Worm (Caenorhabditis elegans): ENCODE data around the gene mstr-2.

DNA sequence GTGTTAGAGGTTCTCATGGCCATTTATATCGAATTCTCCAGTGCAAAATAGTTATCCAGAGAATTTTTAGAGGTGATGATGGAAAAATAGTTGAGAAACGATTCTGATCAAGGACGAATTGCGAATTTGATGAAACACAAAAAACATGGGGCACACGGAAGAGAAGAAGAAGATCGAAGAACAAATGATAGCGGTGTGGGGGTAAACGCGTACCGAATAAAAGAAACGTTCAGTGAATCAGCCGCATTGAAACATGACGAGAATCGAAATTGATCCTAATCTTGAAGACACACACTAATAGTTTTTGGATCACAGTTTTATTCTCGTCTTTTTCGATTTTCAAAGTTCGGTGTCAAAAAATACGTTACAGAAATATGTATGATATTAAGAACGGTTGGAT lies 26.3 kb downstream of the mstr-2 start:
- TF ChIP-seq nhr-11 (tag; optimal IDR thresholded peaks at IDR 0.05) (no peak), lin-15B (tag; optimal IDR thresholded peaks at IDR 0.05) (no peak), lin-39 (tag; optimal IDR thresholded peaks at IDR 0.05) (no peak), mep-1 (tag; optimal IDR thresholded peaks at IDR 0.05) (no peak), ama-1 (optimal IDR thresholded peaks at IDR 0.05) (no peak), lsy-2 (tag; optimal IDR thresholded peaks at IDR 0.05) (no peak), ces-1 (GFP tag; optimal IDR thresholded peaks at IDR 0.05) (no peak), unc-62 (GFP tag; optimal IDR thresholded peaks at IDR 0.05) (no peak), C16A3.4 (tag; optimal IDR thresholded peaks at IDR 0.05) (no peak), pag-3 (tag; optimal IDR thresholded peaks at IDR 0.05; ENCODE audit: borderline replicate concordance, insufficient read depth) (no peak), nhr-76 (tag; optimal IDR thresholded peaks at IDR 0.05) (no peak), efl-1 (optimal IDR thresholded peaks at IDR 0.05) (no peak), efl-1 (GFP tag; optimal IDR thresholded peaks at IDR 0.05 in 1 of 2) (no peak), ztf-4 (tag; optimal IDR thresholded peaks at IDR 0.05) (no peak)

Measured in whole organism, L1 larva.